Fruit fly (Drosophila melanogaster) Kc167 (cell line): ENCODE results near the gene Regnase-1.

ENCODE experiments used
- Myc ChIP-seq: fragments of >200 bp; optimal IDR thresholded peaks from 2 replicates; lab custom pipeline; 2017; ENCODE audit warnings: missing external identifiers
- Sin3A ChIP-seq: fragments of >200 bp; optimal IDR thresholded peaks from 2 replicates; lab custom pipeline; 2018; ENCODE audit warnings: missing external identifiers
- h ChIP-seq: fragments of >200 bp; optimal IDR thresholded peaks from 3 replicates; lab custom pipeline; 2018; ENCODE audit warnings: missing external identifiers
- insv ChIP-seq: fragments of >200 bp; optimal IDR thresholded peaks from 3 replicates; lab custom pipeline; 2018; ENCODE audit warnings: missing external identifiers
- psq ChIP-seq: fragments of >200 bp; optimal IDR thresholded peaks from 2 replicates; lab custom pipeline; 2017; ENCODE audit warnings: missing external identifiers
- ttk ChIP-seq: sonication (Bioruptor generic); optimal IDR thresholded peaks from 2 replicates; lab custom pipeline; 2017; ENCODE audit warnings: missing external identifiers

The Regnase-1 gene

DNA sequence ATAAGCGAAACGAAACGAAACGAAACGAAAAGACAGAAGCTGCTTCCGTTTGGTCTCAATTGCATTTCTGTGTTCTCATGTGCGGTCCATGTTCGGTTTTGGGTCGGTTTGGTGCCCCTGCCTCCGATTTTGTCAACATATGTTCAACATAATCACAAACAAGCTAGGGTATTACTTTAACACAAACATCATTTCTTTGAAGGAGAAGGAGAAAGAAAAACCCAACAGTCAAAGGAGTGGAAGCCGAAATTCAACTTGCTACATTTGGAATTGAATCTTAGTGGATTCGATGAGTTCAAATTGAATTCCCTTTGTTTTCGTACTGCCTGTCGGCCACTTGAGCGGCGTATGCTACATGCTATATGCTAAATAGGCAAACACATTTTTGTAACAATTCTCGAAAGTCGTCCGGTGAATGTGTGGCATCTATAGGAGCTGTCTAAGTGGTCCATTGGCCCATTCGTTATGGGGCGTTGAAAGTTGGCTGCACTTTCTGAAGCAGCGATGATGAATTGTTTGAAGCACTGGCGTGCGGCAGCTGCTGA is 38.3 kb downstream of the Regnase-1 start:
- TF ChIP-seq Myc (lab: Kevin White, UChicago) (no peak), h (lab: Kevin White, UChicago) (no peak), ttk (lab: Kevin White, UChicago) (no peak), Sin3A (no peak), psq (lab: Kevin White, UChicago) (no peak), insv (lab: Kevin White, UChicago) (no peak)

DNA sequence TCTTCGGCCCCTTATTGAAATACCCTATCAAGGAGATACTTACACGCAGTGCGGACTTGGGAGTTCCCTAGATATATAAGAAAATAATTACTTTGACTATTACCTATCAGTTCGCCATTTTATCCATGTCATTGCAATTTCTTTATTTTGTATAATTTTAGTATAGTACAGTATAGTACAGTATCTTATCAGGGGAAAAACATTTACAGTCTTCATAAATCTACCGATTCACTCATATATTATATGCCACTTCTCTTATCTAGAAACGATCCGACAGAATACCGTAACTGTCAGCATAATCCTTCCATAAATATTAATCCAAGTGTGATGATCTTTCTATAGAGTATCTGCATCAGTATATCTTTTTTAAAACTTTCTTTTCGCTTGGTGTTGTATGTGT is 39.4 kb downstream of the Regnase-1 start:
- TF ChIP-seq Myc (lab: Kevin White, UChicago): no peak
- no peak for TF ChIP-seq insv (lab: Kevin White, UChicago)
- no peak for TF ChIP-seq ttk (lab: Kevin White, UChicago)
- no peak for TF ChIP-seq Sin3A
- TF ChIP-seq h (lab: Kevin White, UChicago): no peak
- no peak for TF ChIP-seq psq (lab: Kevin White, UChicago)

DNA sequence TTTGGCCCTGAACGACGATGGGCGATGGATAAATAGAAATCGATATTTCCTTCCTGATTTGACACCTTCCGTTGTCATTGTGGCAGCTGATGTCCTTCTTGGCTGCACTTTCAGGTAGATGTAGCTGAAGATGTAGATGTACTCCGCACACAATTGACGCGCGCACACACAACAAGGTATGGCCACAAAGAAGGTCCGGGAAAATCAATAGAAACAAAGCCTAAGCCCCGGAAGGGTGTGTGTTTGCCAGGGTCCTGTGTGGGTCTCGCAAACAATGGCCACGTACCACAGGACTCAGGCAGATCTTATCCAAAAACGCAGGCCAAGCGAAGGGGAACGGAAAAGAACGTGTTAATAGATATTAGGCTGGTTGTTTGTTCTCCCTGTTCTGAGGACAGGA is 40.4 kb downstream of the Regnase-1 start:
- TF ChIP-seq Sin3A (no peak), h (lab: Kevin White, UChicago) (no peak), psq (lab: Kevin White, UChicago) (no peak), insv (lab: Kevin White, UChicago) (no peak), ttk (lab: Kevin White, UChicago) (no peak)

DNA sequence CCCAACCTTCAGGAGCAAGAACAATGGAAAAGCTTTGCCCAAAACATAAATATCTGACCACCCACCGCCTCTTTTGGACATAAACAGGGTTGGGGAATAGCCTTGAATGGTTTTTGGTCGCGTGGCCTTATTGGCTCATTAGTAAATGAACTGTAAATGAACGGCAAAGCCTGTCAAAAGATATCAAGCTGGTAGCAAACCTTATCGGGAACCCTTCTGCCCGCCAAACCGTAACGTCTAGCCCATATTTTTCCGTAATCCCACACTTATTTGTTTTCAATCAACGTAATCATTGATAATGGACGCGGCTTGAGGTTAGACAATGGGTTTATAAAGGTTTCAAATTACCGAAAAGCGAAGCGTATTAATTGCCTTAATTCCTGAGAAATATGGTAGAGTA is 50.5 kb downstream of the Regnase-1 start:
- no peak for TF ChIP-seq insv (lab: Kevin White, UChicago)
